Fruit fly (Drosophila melanogaster): ENCODE data around the gene CG7730.

The CG7730 gene

DNA sequence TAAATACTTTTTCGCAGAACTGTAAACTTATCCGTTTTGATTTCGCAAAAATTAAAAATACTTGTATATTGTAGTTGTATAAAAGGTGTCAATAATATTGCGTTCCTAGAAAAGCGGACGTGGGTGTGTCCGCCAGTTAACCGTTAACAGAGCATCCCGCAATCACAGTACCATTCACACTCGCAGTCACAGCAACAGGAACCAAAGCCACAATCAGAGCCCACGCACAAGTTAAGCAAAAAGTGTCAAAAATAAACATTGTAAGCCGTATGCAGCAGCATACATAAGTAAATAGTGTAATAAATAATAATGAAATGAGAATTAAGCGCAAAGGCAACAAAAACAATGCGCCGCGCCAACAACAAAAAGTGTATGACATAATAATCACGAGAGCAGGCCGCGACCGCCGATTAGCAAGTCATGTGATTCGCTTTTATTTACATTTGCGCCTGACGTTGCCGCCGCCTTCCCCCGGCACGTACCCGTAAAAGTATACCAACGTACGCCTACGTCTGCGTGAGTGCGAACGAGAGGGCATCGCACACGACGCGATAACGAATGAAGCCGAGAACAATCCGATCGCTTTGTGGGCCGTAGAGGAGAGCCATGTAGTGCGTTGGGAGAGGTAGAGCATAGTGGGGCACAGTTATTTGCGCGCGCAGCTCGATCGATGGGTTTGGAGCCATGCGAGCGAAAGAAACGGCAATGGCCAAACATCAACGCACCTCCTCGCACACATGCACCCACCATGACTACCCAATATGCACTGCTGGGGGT is 17.4 kb upstream of the CG7730 start (continued):
- peak; percentile 100 for TF ChIP-seq chinmo (GFP tag; IDR thresholded peaks at IDR 0.05; ENCODE audit: partially characterized antibody)
- no peak for TF ChIP-seq trem (tag; optimal IDR thresholded peaks at IDR 0.05)
- peak; percentile 58 for TF ChIP-seq ATbp (GFP tag; optimal IDR thresholded peaks at IDR 0.05)
- TF ChIP-seq MTF-1 (GFP tag; optimal IDR thresholded peaks at IDR 0.05; ENCODE audit: borderline replicate concordance) = peak; percentile 58
- TF ChIP-seq HLHmδ (GFP tag; optimal IDR thresholded peaks at IDR 0.05) = no peak
- TF ChIP-seq CG10267 (tag; optimal IDR thresholded peaks at IDR 0.05) = no peak
- TF ChIP-seq tup (GFP tag; optimal IDR thresholded peaks at IDR 0.05) = no peak
- peak; percentile 32 for TF ChIP-seq Hey (tag; optimal IDR thresholded peaks at IDR 0.05)
- TF ChIP-seq wor (GFP tag; IDR thresholded peaks at IDR 0.05) = no peak
- no peak for TF ChIP-seq bowl (GFP tag; IDR thresholded peaks at IDR 0.05)
- no peak for TF ChIP-seq p53 (GFP tag; optimal IDR thresholded peaks at IDR 0.05)
- no peak for TF ChIP-seq Ets97D (GFP tag; optimal IDR thresholded peaks at IDR 0.05)
- no peak for TF ChIP-seq CG6689 (GFP tag; IDR thresholded peaks at IDR 0.05)
- TF ChIP-seq Deaf1 (tag; optimal IDR thresholded peaks at IDR 0.05) = peak; percentile 100
- TF ChIP-seq Sox100B (GFP tag; optimal IDR thresholded peaks at IDR 0.05) = peak; percentile 41
- no peak for TF ChIP-seq CG14710 (tag; optimal IDR thresholded peaks at IDR 0.05)
- peak; percentile 22; the same call in 1 of the 2 replicates for TF ChIP-seq MBD-R2 (GFP tag; IDR thresholded peaks at IDR 0.05)
- TF ChIP-seq CG31365 (tag; optimal IDR thresholded peaks at IDR 0.05) = no peak
- TF ChIP-seq CG11085 (GFP tag; IDR thresholded peaks at IDR 0.05) = 0 out of 2 replicates have a peak, but pooled peaks have one; percentile 8
- peak; percentile 56 for TF ChIP-seq pb (GFP tag; optimal IDR thresholded peaks at IDR 0.05)
- TF ChIP-seq CG4328 (GFP tag; optimal IDR thresholded peaks at IDR 0.05) = peak; percentile 31
- TF ChIP-seq Mrtf (GFP tag; IDR thresholded peaks at IDR 0.05) = 0 out of 3 replicates have a peak, but pooled peaks have one; percentile 18
- TF ChIP-seq dm (GFP tag; optimal IDR thresholded peaks at IDR 0.05) = no peak
- no peak for TF ChIP-seq CG14667 (GFP tag; IDR thresholded peaks at IDR 0.05)
- no peak for TF ChIP-seq Camta (GFP tag; optimal IDR thresholded peaks at IDR 0.05)
- no peak for TF ChIP-seq en (GFP tag; optimal IDR thresholded peaks at IDR 0.05)
- TF ChIP-seq tin (GFP tag; optimal IDR thresholded peaks at IDR 0.05) = no peak
- peak; percentile 34; the same call in 1 of the 3 replicates for TF ChIP-seq CG14050 (GFP tag; IDR thresholded peaks at IDR 0.05)
- no peak for TF ChIP-seq stwl (tag; optimal IDR thresholded peaks at IDR 0.05)
- TF ChIP-seq gcm2 (GFP tag; optimal IDR thresholded peaks at IDR 0.05) = peak; percentile 34
- no peak for TF ChIP-seq sima (GFP tag; optimal IDR thresholded peaks at IDR 0.05)
- no peak for TF ChIP-seq btn (GFP tag; optimal IDR thresholded peaks at IDR 0.05)
- TF ChIP-seq aop (GFP tag; IDR thresholded peaks at IDR 0.05) = no peak
- no peak for TF ChIP-seq CG10979 (tag; optimal IDR thresholded peaks at IDR 0.05)
- peak; percentile 27 for TF ChIP-seq CG15269 (tag; optimal IDR thresholded peaks at IDR 0.05)
- no peak for TF ChIP-seq cas (GFP tag; IDR thresholded peaks at IDR 0.05)
- TF ChIP-seq CG3726 (GFP tag; IDR thresholded peaks at IDR 0.05) = no peak
- no peak for TF ChIP-seq corto (GFP tag; optimal IDR thresholded peaks at IDR 0.05)
- peak; percentile 32 for TF ChIP-seq Fer3 (tag; optimal IDR thresholded peaks at IDR 0.05)
- TF ChIP-seq lilli (GFP tag; optimal IDR thresholded peaks at IDR 0.05) = peak; percentile 57
- TF ChIP-seq dimm (GFP tag; IDR thresholded peaks at IDR 0.05) = no peak
- no peak for TF ChIP-seq Dfd (GFP tag; optimal IDR thresholded peaks at IDR 0.05)
- peak; percentile 91 for TF ChIP-seq Ets65A (GFP tag)
- TF ChIP-seq Jarid2 (GFP tag; optimal IDR thresholded peaks at IDR 0.05) = peak; percentile 25
- no peak for TF ChIP-seq CG12104 (GFP tag; optimal IDR thresholded peaks at IDR 0.05)
- no peak for TF ChIP-seq jumu (GFP tag; optimal IDR thresholded peaks at IDR 0.05)
- TF ChIP-seq dati (GFP tag; IDR thresholded peaks at IDR 0.05) = no peak
- peak; percentile 43 to 54 for TF ChIP-seq Trl (optimal IDR thresholded peaks at IDR 0.05)
- TF ChIP-seq Trl (GFP tag; optimal IDR thresholded peaks at IDR 0.05) = no peak
- no peak for TF ChIP-seq pnt (GFP tag; optimal IDR thresholded peaks at IDR 0.05)
- TF ChIP-seq exex (tag; optimal IDR thresholded peaks at IDR 0.05) = peak; percentile 95
